Fruit fly (Drosophila melanogaster) whole organism, embryonic: ENCODE data around the gene CG4613.
A peak's percentile ranks its signal among the peaks of the same experiment; 100 is the strongest.

Experiments
- ATbp ChIP-seq: fragments of 200-800 bp; sonication (Bioruptor generic); optimal IDR thresholded peaks from 2 replicates; lab custom pipeline; 2017; ENCODE audit warnings: missing biosample characterization, mild to moderate bottlenecking, missing genetic modification characterization, missing genetic modification reagents
- Bteb2 ChIP-seq: fragments of 200-800 bp; sonication (Bioruptor generic); optimal IDR thresholded peaks from 2 replicates; lab custom pipeline; 2016; ENCODE audit warnings: missing biosample characterization, missing genetic modification characterization
- CG1024 ChIP-seq: fragments of 200-800 bp; sonication (Bioruptor generic); IDR thresholded peaks from 2 replicates; pipeline ENCODE4 v1.3.6; 2022; ENCODE audit warnings: missing biosample characterization, missing genetic modification characterization
- CG10462 ChIP-seq: fragments of 200-800 bp; sonication (Bioruptor generic); optimal IDR thresholded peaks from 2 replicates; lab custom pipeline; 2016; ENCODE audit warnings: missing biosample characterization, missing genetic modification characterization
- CG12236 ChIP-seq: fragments of 200-800 bp; sonication (Bioruptor generic); optimal IDR thresholded peaks from 2 replicates; lab custom pipeline; 2016; ENCODE audit warnings: missing biosample characterization, missing genetic modification characterization
- CG12769 ChIP-seq: fragments of 200-800 bp; sonication (Bioruptor generic); optimal IDR thresholded peaks from 2 replicates; lab custom pipeline; 2019; ENCODE audit warnings: missing biosample characterization, mild to moderate bottlenecking, missing genetic modification characterization, moderate library complexity
- CG13775 ChIP-seq: fragments of 200-800 bp; sonication (Bioruptor generic); optimal IDR thresholded peaks from 3 replicates; lab custom pipeline; 2017; ENCODE audit warnings: missing biosample characterization, mild to moderate bottlenecking, missing genetic modification characterization
- CG1603 ChIP-seq: fragments of 200-800 bp; sonication (Bioruptor generic); optimal IDR thresholded peaks from 2 replicates; lab custom pipeline; 2019; ENCODE audit warnings: missing biosample characterization, mild to moderate bottlenecking, missing genetic modification characterization, moderate library complexity
- CG16863 ChIP-seq: fragments of 200-800 bp; sonication (Bioruptor generic); optimal IDR thresholded peaks from 3 replicates; lab custom pipeline; 2016; ENCODE audit warnings: missing biosample characterization, missing genetic modification characterization
- CG17385 ChIP-seq: fragments of 200-800 bp; sonication (Bioruptor generic); optimal IDR thresholded peaks from 3 replicates; lab custom pipeline; 2018; ENCODE audit warnings: missing biosample characterization, mild to moderate bottlenecking, missing genetic modification characterization
- CG2678 ChIP-seq: fragments of 200-800 bp; sonication (Bioruptor generic); optimal IDR thresholded peaks from 3 replicates; lab custom pipeline; 2019; ENCODE audit warnings: missing biosample characterization, mild to moderate bottlenecking, missing genetic modification characterization, moderate library complexity
- CG30020 ChIP-seq: fragments of 200-800 bp; optimal IDR thresholded peaks from 2 replicates; lab custom pipeline; 2019; ENCODE audit warnings: missing biosample characterization, mild to moderate bottlenecking, missing genetic modification characterization, moderate library complexity
- CG30431 ChIP-seq: fragments of 200-800 bp; sonication (Bioruptor generic); optimal IDR thresholded peaks from 2 replicates; lab custom pipeline; 2017; ENCODE audit warnings: missing biosample characterization, missing genetic modification characterization
- CG3065 ChIP-seq: fragments of 200-800 bp; sonication (Bioruptor generic); optimal IDR thresholded peaks from 2 replicates; lab custom pipeline; 2016; ENCODE audit warnings: missing biosample characterization, missing genetic modification characterization
- CG34224 ChIP-seq: fragments of 200-800 bp; sonication (Bioruptor generic); IDR thresholded peaks from 3 replicates; pipeline ENCODE4 v1.3.6; 2022; ENCODE audit warnings: missing biosample characterization, missing genetic modification characterization; ENCODE audit not compliant: partially characterized antibody
- CG4424 ChIP-seq: fragments of 200-800 bp; sonication (Bioruptor generic); optimal IDR thresholded peaks from 3 replicates; lab custom pipeline; 2016; ENCODE audit warnings: missing biosample characterization, missing genetic modification characterization
- CG7372 ChIP-seq: fragments of 200-800 bp; sonication (Bioruptor generic); IDR thresholded peaks from 2 replicates; pipeline ENCODE4 v1.3.6; 2022; ENCODE audit warnings: missing biosample characterization, missing genetic modification characterization
- CG9215 ChIP-seq: fragments of 200-800 bp; sonication (Bioruptor generic); IDR thresholded peaks from 2 replicates; pipeline ENCODE4 v1.3.6; 2022; ENCODE audit warnings: missing biosample characterization, missing genetic modification characterization
- D19A ChIP-seq: fragments of 200-800 bp; optimal IDR thresholded peaks from 3 replicates; lab custom pipeline; 2019; ENCODE audit warnings: missing biosample characterization, mild to moderate bottlenecking, missing genetic modification characterization, moderate library complexity
- Fer3 ChIP-seq: fragments of 200-800 bp; sonication (Bioruptor generic); optimal IDR thresholded peaks from 2 replicates; lab custom pipeline; 2018; ENCODE audit warnings: missing biosample characterization, mild to moderate bottlenecking, missing genetic modification characterization, moderate library complexity
- Gug ChIP-seq: fragments of 200-800 bp; sonication (Bioruptor generic); IDR thresholded peaks from 4 replicates; pipeline ENCODE4 v1.3.6; 2022; ENCODE audit warnings: missing biosample characterization, missing genetic modification characterization
- HLH54F ChIP-seq: fragments of 200-800 bp; sonication (Bioruptor generic); optimal IDR thresholded peaks from 3 replicates; lab custom pipeline; 2016; ENCODE audit warnings: missing biosample characterization, missing genetic modification characterization
- HLHmδ ChIP-seq: fragments of 200-800 bp; sonication (Bioruptor generic); optimal IDR thresholded peaks from 2 replicates; lab custom pipeline; 2018; ENCODE audit warnings: missing biosample characterization, mild to moderate bottlenecking, missing genetic modification characterization, moderate library complexity
- HmgZ ChIP-seq: fragments of 200-800 bp; sonication (Bioruptor generic); optimal IDR thresholded peaks from 2 replicates; lab custom pipeline; 2018; ENCODE audit warnings: missing biosample characterization, mild to moderate bottlenecking, missing genetic modification characterization
- Lim3 ChIP-seq: fragments of 200-800 bp; sonication (Bioruptor generic); IDR thresholded peaks from 2 replicates; pipeline ENCODE4 v1.3.6; 2022; ENCODE audit warnings: missing biosample characterization, missing genetic modification characterization
- MBD-R2 ChIP-seq: fragments of 200-800 bp; sonication (Bioruptor generic); IDR thresholded peaks from 2 replicates; pipeline ENCODE4 v1.3.6; 2022; ENCODE audit warnings: missing biosample characterization, missing genetic modification characterization
- MESR4 ChIP-seq: fragments of 200-800 bp; sonication (Bioruptor generic); optimal IDR thresholded peaks from 2 replicates; lab custom pipeline; 2018; ENCODE audit warnings: missing biosample characterization, mild to moderate bottlenecking, missing genetic modification characterization, moderate library complexity
- MTF-1 ChIP-seq: fragments of 200-800 bp; sonication (Bioruptor generic); optimal IDR thresholded peaks from 2 replicates; lab custom pipeline; 2018; ENCODE audit warnings: missing biosample characterization, mild to moderate bottlenecking, missing genetic modification characterization, borderline replicate concordance
- Optix ChIP-seq: fragments of 200-800 bp; sonication (Bioruptor generic); IDR thresholded peaks from 3 replicates; pipeline ENCODE4 v1.3.6; 2022; ENCODE audit warnings: missing biosample characterization, missing genetic modification characterization
- Scr ChIP-seq: fragments of 200-800 bp; sonication (Bioruptor generic); IDR thresholded peaks from 2 replicates; pipeline ENCODE4 v1.3.6; 2022; ENCODE audit warnings: missing biosample characterization, missing genetic modification characterization; ENCODE audit not compliant: partially characterized antibody
- aop ChIP-seq: fragments of 200-800 bp; sonication (Bioruptor generic); IDR thresholded peaks from 2 replicates; pipeline ENCODE4 v1.3.6; 2022; ENCODE audit warnings: missing biosample characterization, missing genetic modification characterization
- az2 ChIP-seq: fragments of 200-800 bp; sonication (Bioruptor generic); optimal IDR thresholded peaks from 3 replicates; lab custom pipeline; 2016; ENCODE audit warnings: missing biosample characterization, missing genetic modification characterization
- bbx ChIP-seq: fragments of 200-800 bp; sonication (Bioruptor generic); IDR thresholded peaks from 2 replicates; pipeline ENCODE4 v1.3.6; 2022; ENCODE audit warnings: missing biosample characterization, missing genetic modification characterization; ENCODE audit not compliant: partially characterized antibody
- cato ChIP-seq: fragments of 200-800 bp; sonication (Bioruptor generic); optimal IDR thresholded peaks from 2 replicates; lab custom pipeline; 2016; ENCODE audit warnings: missing biosample characterization, missing genetic modification characterization, borderline replicate concordance
- caup ChIP-seq: fragments of 200-800 bp; sonication (Bioruptor generic); optimal IDR thresholded peaks from 3 replicates; lab custom pipeline; 2017; ENCODE audit warnings: missing biosample characterization, mild to moderate bottlenecking, missing genetic modification characterization, moderate library complexity; ENCODE audit not compliant: severe bottlenecking
- cwo ChIP-seq: fragments of 200-800 bp; sonication (Bioruptor generic); optimal IDR thresholded peaks from 3 replicates; lab custom pipeline; 2017; ENCODE audit warnings: missing biosample characterization, missing genetic modification characterization, mild to moderate bottlenecking, moderate library complexity, missing genetic modification reagents
- dan ChIP-seq: fragments of 200-800 bp; sonication (Bioruptor generic); IDR thresholded peaks from 2 replicates; pipeline ENCODE4 v1.3.6; 2022; ENCODE audit warnings: missing biosample characterization, missing genetic modification characterization
- dmrt99B ChIP-seq: fragments of 200-800 bp; sonication (Bioruptor generic); optimal IDR thresholded peaks from 2 replicates; lab custom pipeline; 2018; ENCODE audit warnings: missing biosample characterization, mild to moderate bottlenecking, missing genetic modification characterization, moderate library complexity
- dpn ChIP-seq, 2 experiments: fragments of 200-800 bp; sonication (Bioruptor generic); optimal IDR thresholded peaks; 3 replicates each; lab custom pipeline; 2016; ENCODE audit warnings: missing biosample characterization in 2 of 2, missing genetic modification characterization in 2 of 2
- eve ChIP-seq, 2 experiments: fragments of >200 bp; optimal IDR thresholded peaks; 2 replicates each; lab custom pipeline; 2017; ENCODE audit warnings: missing biosample characterization in 2 of 2, missing genetic modification characterization in 2 of 2
- gsb-n ChIP-seq: fragments of 200-800 bp; sonication (Bioruptor generic); optimal IDR thresholded peaks from 3 replicates; lab custom pipeline; 2018; ENCODE audit warnings: missing biosample characterization, mild to moderate bottlenecking, missing genetic modification characterization
- inv ChIP-seq: fragments of 200-800 bp; sonication (Bioruptor generic); IDR thresholded peaks from 2 replicates; pipeline ENCODE4 v1.3.6; 2022; ENCODE audit warnings: missing biosample characterization, missing genetic modification characterization; ENCODE audit not compliant: partially characterized antibody
- kay ChIP-seq: fragments of 200-800 bp; sonication (Bioruptor generic); optimal IDR thresholded peaks from 2 replicates; lab custom pipeline; 2016; ENCODE audit warnings: missing biosample characterization, missing genetic modification characterization
- rib ChIP-seq: fragments of 200-800 bp; sonication (Bioruptor generic); IDR thresholded peaks from 2 replicates; pipeline ENCODE4 v1.3.6; 2022; ENCODE audit warnings: missing biosample characterization, missing genetic modification characterization
- sens-2 ChIP-seq: fragments of 200-800 bp; sonication (Bioruptor generic); IDR thresholded peaks from 2 replicates; pipeline ENCODE4 v1.3.6; 2022; ENCODE audit warnings: missing biosample characterization, missing genetic modification characterization
- so ChIP-seq: fragments of 200-800 bp; sonication (Bioruptor generic); IDR thresholded peaks from 3 replicates; pipeline ENCODE4 v1.3.6; 2022; ENCODE audit warnings: missing biosample characterization, missing genetic modification characterization
- sob ChIP-seq: fragments of 200-800 bp; sonication (Bioruptor generic); IDR thresholded peaks from 2 replicates; pipeline ENCODE4 v1.3.6; 2022; ENCODE audit warnings: missing biosample characterization, missing genetic modification characterization
- tio ChIP-seq: fragments of 200-800 bp; sonication (Bioruptor generic); optimal IDR thresholded peaks from 2 replicates; lab custom pipeline; 2017; ENCODE audit warnings: missing biosample characterization, missing genetic modification characterization, inconsistent platforms
- wor ChIP-seq: fragments of 200-800 bp; sonication (Bioruptor generic); IDR thresholded peaks from 2 replicates; pipeline ENCODE4 v1.3.6; 2022; ENCODE audit warnings: missing biosample characterization, missing genetic modification characterization

Gene CG4613

DNA sequence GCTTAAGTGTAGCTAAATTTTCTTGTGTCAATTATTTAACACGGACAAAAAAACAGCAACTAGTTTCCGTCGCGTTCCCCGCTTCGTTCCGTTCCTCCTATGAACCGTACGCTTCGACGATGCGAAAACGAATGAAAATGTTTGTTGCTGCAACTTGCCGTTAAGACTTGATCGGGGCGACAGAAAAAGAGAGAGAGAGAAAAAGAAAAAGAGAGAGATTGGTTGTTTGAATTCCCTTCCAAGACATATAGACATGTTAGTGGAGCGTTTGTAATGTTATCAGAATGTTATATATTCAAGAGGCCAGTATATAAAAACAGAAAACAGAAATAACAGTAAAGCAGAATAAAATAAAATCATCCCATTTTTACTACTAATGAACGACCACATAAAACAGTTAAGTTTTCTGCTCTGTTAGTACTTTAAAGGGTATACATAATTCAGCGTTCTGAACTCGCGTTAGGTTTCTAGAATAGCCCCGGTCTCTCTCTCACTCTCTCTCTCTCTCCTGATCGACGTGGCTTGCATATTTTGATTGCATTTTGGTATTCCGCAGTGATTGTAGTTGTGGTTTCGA lies 29.4 kb upstream of the CG4613 start, which contains the start of gene Gbs-70E (continued):
- peak; percentile 100 for TF ChIP-seq D19A
- peak; percentile 87 for TF ChIP-seq caup (GFP tag; lab: Kevin White, UChicago)
- TF ChIP-seq ATbp (GFP tag; lab: Kevin White, UChicago) = peak; percentile 84
- peak; percentile 94 for TF ChIP-seq dpn (GFP tag; optimal IDR thresholded peaks at IDR 0.05; lab: Kevin White, UChicago)
- TF ChIP-seq Optix (GFP tag; lab: Robert Waterston, UW) = no peak
- peak; percentile 69 for TF ChIP-seq CG30020
- TF ChIP-seq az2 (GFP tag; lab: Kevin White, UChicago) = peak; percentile 89
- TF ChIP-seq CG4424 = peak; percentile 94
- TF ChIP-seq MTF-1 (GFP tag; lab: Kevin White, UChicago) = peak; percentile 78
- TF ChIP-seq inv (GFP tag; lab: Robert Waterston, UW) = no peak
- TF ChIP-seq CG34224 (GFP tag; lab: Robert Waterston, UW) = peak; percentile 61; the same call in 1 of the 3 replicates
- peak; percentile 93 for TF ChIP-seq CG16863 (GFP tag; lab: Kevin White, UChicago)
- TF ChIP-seq MESR4 (GFP tag; lab: Kevin White, UChicago) = peak; percentile 13
- 0 out of 2 replicates have a peak, but pooled peaks have one; percentile 52 for TF ChIP-seq Lim3 (GFP tag; lab: Robert Waterston, UW)
- 0 out of 2 replicates have a peak, but pooled peaks have one; percentile 38 for TF ChIP-seq Scr
- peak; percentile 84 for TF ChIP-seq Gug
- TF ChIP-seq HmgZ (tag; lab: Kevin White, UChicago) = peak; percentile 95
- peak; percentile 58 for TF ChIP-seq CG1024
- peak; percentile 88 for TF ChIP-seq Bteb2 (GFP tag; lab: Kevin White, UChicago)
- TF ChIP-seq tio = peak; percentile 76
- peak; percentile 60; the same call in 1 of the 2 replicates for TF ChIP-seq bbx (GFP tag; lab: Robert Waterston, UW)
- peak; percentile 90 for TF ChIP-seq sob
- peak; percentile 90 for TF ChIP-seq CG17385 (GFP tag; lab: Kevin White, UChicago)
- peak; percentile 70 for TF ChIP-seq CG3065 (GFP tag; lab: Kevin White, UChicago)
- no peak for TF ChIP-seq aop (GFP tag; lab: Robert Waterston, UW)
- TF ChIP-seq CG12236 (GFP tag; lab: Kevin White, UChicago) = peak; percentile 94
- TF ChIP-seq eve (GFP tag; optimal IDR thresholded peaks at IDR 0.05; lab: Kevin White, UChicago) = peak in 1 of 2 experiments; percentile 97
- TF ChIP-seq wor (GFP tag; lab: Robert Waterston, UW) = peak; percentile 87
- peak; percentile 90 for TF ChIP-seq CG7372 (GFP tag; lab: Robert Waterston, UW)
- peak; percentile 86 for TF ChIP-seq CG9215
- peak; percentile 93 for TF ChIP-seq so (GFP tag; lab: Robert Waterston, UW)
- TF ChIP-seq dan (GFP tag; lab: Robert Waterston, UW) = no peak
- TF ChIP-seq cwo (GFP tag; lab: Kevin White, UChicago) = peak; percentile 88
- TF ChIP-seq rib (GFP tag; lab: Robert Waterston, UW) = peak; percentile 88
- peak; percentile 79 for TF ChIP-seq CG12769
- TF ChIP-seq CG13775 (GFP tag; lab: Kevin White, UChicago) = peak; percentile 93
- TF ChIP-seq MBD-R2 (GFP tag; lab: Robert Waterston, UW) = peak; percentile 51; the same call in 1 of the 2 replicates
- TF ChIP-seq dmrt99B (tag; lab: Kevin White, UChicago) = peak; percentile 92
- peak; percentile 61; the same call in 1 of the 2 replicates for TF ChIP-seq sens-2 (GFP tag; lab: Robert Waterston, UW)
- peak; percentile 64 for TF ChIP-seq HLHmδ
- TF ChIP-seq CG30431 (GFP tag; lab: Kevin White, UChicago) = peak; percentile 67
- TF ChIP-seq gsb-n (tag; lab: Kevin White, UChicago) = peak; percentile 94
- TF ChIP-seq CG10462 = peak; percentile 91
- peak; percentile 85 for TF ChIP-seq cato (GFP tag; lab: Kevin White, UChicago)
- TF ChIP-seq Fer3 (tag; lab: Kevin White, UChicago) = peak; percentile 91
- peak; percentile 74 for TF ChIP-seq CG1603 (tag; lab: Kevin White, UChicago)
- peak; percentile 85 for TF ChIP-seq HLH54F
- TF ChIP-seq CG2678 = peak; percentile 95
- peak; percentile 83 for TF ChIP-seq kay (GFP tag; lab: Kevin White, UChicago)
